Fruit fly (Drosophila melanogaster) whole organism, embryonic: ENCODE measurements around the gene Arv1.
A peak's percentile ranks its signal among the peaks of the same experiment; 100 is the strongest.

Source experiments
- Ada2b ChIP-seq: fragments of 200-800 bp; sonication (Bioruptor generic); IDR thresholded peaks from 2 replicates; pipeline ENCODE4 v1.3.6; 2022; ENCODE audit warnings: missing biosample characterization, missing genetic modification characterization
- Atf-2 ChIP-seq: fragments of 200-800 bp; sonication (Bioruptor generic); optimal IDR thresholded peaks from 2 replicates; lab custom pipeline; 2016; ENCODE audit warnings: missing biosample characterization, missing genetic modification characterization
- Atf3 ChIP-seq: fragments of 200-800 bp; sonication (Bioruptor generic); optimal IDR thresholded peaks from 3 replicates; lab custom pipeline; 2016; ENCODE audit warnings: missing biosample characterization, missing genetic modification characterization
- Bteb2 ChIP-seq: fragments of 200-800 bp; sonication (Bioruptor generic); optimal IDR thresholded peaks from 2 replicates; lab custom pipeline; 2016; ENCODE audit warnings: missing biosample characterization, missing genetic modification characterization
- CG1024 ChIP-seq: fragments of 200-800 bp; sonication (Bioruptor generic); IDR thresholded peaks from 2 replicates; pipeline ENCODE4 v1.3.6; 2022; ENCODE audit warnings: missing biosample characterization, missing genetic modification characterization
- CG11085 ChIP-seq: fragments of 200-800 bp; sonication (Bioruptor generic); IDR thresholded peaks from 2 replicates; pipeline ENCODE4 v1.3.6; 2022; ENCODE audit warnings: missing biosample characterization, missing genetic modification characterization
- CG11093 ChIP-seq: fragments of 200-800 bp; sonication (Bioruptor generic); IDR thresholded peaks from 3 replicates; pipeline ENCODE4 v1.3.6; 2022; ENCODE audit warnings: missing biosample characterization, missing genetic modification characterization
- CG11398 ChIP-seq: fragments of 200-800 bp; sonication (Bioruptor generic); optimal IDR thresholded peaks from 2 replicates; lab custom pipeline; 2016; ENCODE audit warnings: missing biosample characterization, missing genetic modification characterization
- CG11560 ChIP-seq: fragments of 200-800 bp; sonication (Bioruptor generic); IDR thresholded peaks from 3 replicates; pipeline ENCODE4 v1.3.6; 2022; ENCODE audit warnings: missing biosample characterization, missing genetic modification characterization
- CG11696 ChIP-seq: fragments of 200-800 bp; sonication (Bioruptor generic); IDR thresholded peaks from 2 replicates; pipeline ENCODE4 v1.3.6; 2022; ENCODE audit warnings: missing biosample characterization, missing genetic modification characterization
- CG1233 ChIP-seq: fragments of 200-800 bp; sonication (Bioruptor generic); optimal IDR thresholded peaks from 4 replicates; lab custom pipeline; 2018; ENCODE audit warnings: missing biosample characterization, mild to moderate bottlenecking, missing genetic modification characterization
- CG12659 ChIP-seq: fragments of 200-800 bp; sonication (Bioruptor generic); optimal IDR thresholded peaks from 3 replicates; lab custom pipeline; 2017; ENCODE audit warnings: mild to moderate bottlenecking, missing biosample characterization, missing genetic modification reagents, missing genetic modification characterization
- CG12769 ChIP-seq: fragments of 200-800 bp; sonication (Bioruptor generic); optimal IDR thresholded peaks from 2 replicates; lab custom pipeline; 2019; ENCODE audit warnings: missing biosample characterization, mild to moderate bottlenecking, missing genetic modification characterization, moderate library complexity
- CG14014 ChIP-seq: fragments of 200-800 bp; sonication (Bioruptor generic); IDR thresholded peaks from 2 replicates; pipeline ENCODE4 v1.3.6; 2022; ENCODE audit warnings: missing biosample characterization, missing genetic modification characterization
- CG14441 ChIP-seq: fragments of 200-800 bp; sonication (Bioruptor generic); IDR thresholded peaks from 2 replicates; pipeline ENCODE4 v1.3.6; 2022; ENCODE audit warnings: missing biosample characterization, missing genetic modification characterization
- CG1529 ChIP-seq: fragments of 200-800 bp; sonication (Bioruptor generic); optimal IDR thresholded peaks from 3 replicates; lab custom pipeline; 2018; ENCODE audit warnings: missing biosample characterization, missing genetic modification characterization
- CG17328 ChIP-seq: fragments of 200-800 bp; sonication (Bioruptor generic); IDR thresholded peaks from 2 replicates; pipeline ENCODE4 v1.3.6; 2022; ENCODE audit warnings: missing biosample characterization, missing genetic modification characterization
- CG2199 ChIP-seq: fragments of 200-800 bp; sonication (Bioruptor generic); IDR thresholded peaks from 3 replicates; pipeline ENCODE4 v1.3.6; 2022; ENCODE audit warnings: missing biosample characterization, missing genetic modification characterization
- CG2889 ChIP-seq: fragments of 200-800 bp; sonication (Bioruptor generic); IDR thresholded peaks from 3 replicates; pipeline ENCODE4 v1.3.6; 2022; ENCODE audit warnings: missing biosample characterization, missing genetic modification characterization
- CG43689 ChIP-seq: fragments of 200-800 bp; sonication (Bioruptor generic); IDR thresholded peaks from 2 replicates; pipeline ENCODE4 v1.3.6; 2022; ENCODE audit warnings: missing biosample characterization, missing genetic modification characterization
- CG5180 ChIP-seq: fragments of 200-800 bp; sonication (Bioruptor generic); optimal IDR thresholded peaks from 3 replicates; lab custom pipeline; 2017; ENCODE audit warnings: missing biosample characterization, missing genetic modification characterization, mild to moderate bottlenecking, moderate library complexity, missing genetic modification reagents
- CG7556 ChIP-seq: fragments of 200-800 bp; sonication (Bioruptor generic); optimal IDR thresholded peaks from 2 replicates; lab custom pipeline; 2017; ENCODE audit warnings: missing biosample characterization, mild to moderate bottlenecking, missing genetic modification characterization
- CG8290 ChIP-seq, 3 experiments: fragments of 200-800 bp; sonication (Bioruptor generic); optimal IDR thresholded peaks; 2 replicates each; lab custom pipeline; 2016 to 2019; ENCODE audit warnings: missing biosample characterization in 3 of 3, missing genetic modification characterization in 3 of 3, mild to moderate bottlenecking in 2 of 3, moderate library complexity in 1 of 3
- CG8924 ChIP-seq: fragments of 200-800 bp; optimal IDR thresholded peaks from 3 replicates; lab custom pipeline; 2019; ENCODE audit warnings: missing biosample characterization, mild to moderate bottlenecking, missing genetic modification characterization, moderate library complexity
- Dfd ChIP-seq, 2 experiments: fragments of >200 bp; optimal IDR thresholded peaks; 2 replicates each; lab custom pipeline; 2017; ENCODE audit warnings: missing biosample characterization in 2 of 2, missing genetic modification characterization in 2 of 2
- Dp ChIP-seq: fragments of 200-800 bp; sonication (Bioruptor generic); optimal IDR thresholded peaks from 2 replicates; lab custom pipeline; 2018; ENCODE audit warnings: missing biosample characterization, mild to moderate bottlenecking, missing genetic modification characterization, moderate library complexity
- Fer3 ChIP-seq: fragments of 200-800 bp; sonication (Bioruptor generic); optimal IDR thresholded peaks from 2 replicates; lab custom pipeline; 2018; ENCODE audit warnings: missing biosample characterization, mild to moderate bottlenecking, missing genetic modification characterization, moderate library complexity
- H2.0 ChIP-seq: fragments of 200-800 bp; sonication (Bioruptor generic); IDR thresholded peaks from 2 replicates; pipeline ENCODE4 v1.3.6; 2022; ENCODE audit warnings: missing biosample characterization, missing genetic modification characterization
- HLH4C ChIP-seq: fragments of 200-800 bp; sonication (Bioruptor generic); IDR thresholded peaks from 3 replicates; pipeline ENCODE4 v1.3.6; 2022; ENCODE audit warnings: missing biosample characterization, missing genetic modification characterization; ENCODE audit not compliant: partially characterized antibody
- Hmr ChIP-seq: fragments of 200-800 bp; sonication (Bioruptor generic); optimal IDR thresholded peaks from 3 replicates; lab custom pipeline; 2017; ENCODE audit warnings: mild to moderate bottlenecking, missing biosample characterization, missing genetic modification reagents, missing genetic modification characterization
- Mad ChIP-seq: fragments of 200-800 bp; sonication (Bioruptor generic); optimal IDR thresholded peaks from 2 replicates; lab custom pipeline; 2016; ENCODE audit warnings: missing biosample characterization, missing genetic modification characterization
- NC2α ChIP-seq: fragments of 200-800 bp; sonication (Bioruptor generic); optimal IDR thresholded peaks from 2 replicates; lab custom pipeline; 2016; ENCODE audit warnings: missing biosample characterization, missing genetic modification characterization
- Optix ChIP-seq: fragments of 200-800 bp; sonication (Bioruptor generic); IDR thresholded peaks from 3 replicates; pipeline ENCODE4 v1.3.6; 2022; ENCODE audit warnings: missing biosample characterization, missing genetic modification characterization
- Sox100B ChIP-seq: fragments of 200-800 bp; sonication (Bioruptor generic); optimal IDR thresholded peaks from 3 replicates; lab custom pipeline; 2018; ENCODE audit warnings: missing biosample characterization, mild to moderate bottlenecking, missing genetic modification characterization
- amos ChIP-seq: fragments of 200-800 bp; sonication (Bioruptor generic); IDR thresholded peaks from 2 replicates; pipeline ENCODE4 v1.3.6; 2022; ENCODE audit warnings: missing biosample characterization, missing genetic modification characterization; ENCODE audit not compliant: partially characterized antibody
- aop ChIP-seq: fragments of 200-800 bp; sonication (Bioruptor generic); IDR thresholded peaks from 2 replicates; pipeline ENCODE4 v1.3.6; 2022; ENCODE audit warnings: missing biosample characterization, missing genetic modification characterization
- bbx ChIP-seq: fragments of 200-800 bp; sonication (Bioruptor generic); IDR thresholded peaks from 2 replicates; pipeline ENCODE4 v1.3.6; 2022; ENCODE audit warnings: missing biosample characterization, missing genetic modification characterization; ENCODE audit not compliant: partially characterized antibody
- chif ChIP-seq, 2 experiments: fragments of 200-800 bp; sonication (Bioruptor generic); optimal IDR thresholded peaks; 3 replicates each; lab custom pipeline; 2016; ENCODE audit warnings: missing biosample characterization in 2 of 2, missing genetic modification characterization in 2 of 2
- chinmo ChIP-seq: fragments of 200-800 bp; sonication (Bioruptor generic); IDR thresholded peaks from 4 replicates; pipeline ENCODE4 v1.3.6; 2022; ENCODE audit warnings: missing biosample characterization, missing genetic modification characterization; ENCODE audit not compliant: partially characterized antibody
- fd3F ChIP-seq: fragments of 200-800 bp; sonication (Bioruptor generic); optimal IDR thresholded peaks from 2 replicates; lab custom pipeline; 2018; ENCODE audit warnings: missing biosample characterization, mild to moderate bottlenecking, missing genetic modification characterization, moderate library complexity
- lmd ChIP-seq: fragments of 200-800 bp; sonication (Bioruptor generic); IDR thresholded peaks from 2 replicates; pipeline ENCODE4 v1.3.6; 2022; ENCODE audit warnings: missing biosample characterization, missing genetic modification characterization
- onecut ChIP-seq: fragments of 200-800 bp; sonication (Bioruptor generic); IDR thresholded peaks from 2 replicates; pipeline ENCODE4 v1.3.6; 2022; ENCODE audit warnings: missing biosample characterization, missing genetic modification characterization
- pb ChIP-seq: fragments of 200-800 bp; sonication (Bioruptor generic); optimal IDR thresholded peaks from 3 replicates; lab custom pipeline; 2016; ENCODE audit warnings: missing biosample characterization, missing genetic modification characterization
- pita ChIP-seq: fragments of 200-800 bp; sonication (Bioruptor generic); optimal IDR thresholded peaks from 2 replicates; lab custom pipeline; 2017; ENCODE audit warnings: missing biosample characterization, mild to moderate bottlenecking, missing genetic modification characterization
- sd ChIP-seq: fragments of 200-800 bp; sonication (Bioruptor generic); optimal IDR thresholded peaks from 3 replicates; lab custom pipeline; 2018; ENCODE audit warnings: missing biosample characterization, mild to moderate bottlenecking, missing genetic modification characterization, moderate library complexity
- sens ChIP-seq: fragments of 200-800 bp; sonication (Bioruptor generic); peaks from one replicate; lab custom pipeline; 2016; ENCODE audit warnings: missing biosample characterization, missing genetic modification characterization
- tx ChIP-seq: fragments of 200-800 bp; sonication (Bioruptor generic); optimal IDR thresholded peaks from 2 replicates; lab custom pipeline; 2016; ENCODE audit warnings: missing biosample characterization, missing genetic modification characterization

The Arv1 gene

dm6 chr3L:21515823-21516715, 13.1 kb downstream of the Arv1 start, which contains the start of the genes SAK and Cdk12 (continued):
- peak; percentile 52 for TF ChIP-seq amos (GFP tag; lab: Robert Waterston, UW)
- TF ChIP-seq Optix (GFP tag; lab: Robert Waterston, UW) = peak; percentile 65; the same call in 2 of the 3 replicates
- TF ChIP-seq CG5180 (GFP tag; lab: Kevin White, UChicago) = no peak
- TF ChIP-seq bbx (GFP tag; lab: Robert Waterston, UW) = no peak
- TF ChIP-seq H2.0 (GFP tag; lab: Robert Waterston, UW) = peak; percentile 69
- TF ChIP-seq NC2α (GFP tag; lab: Kevin White, UChicago) = no peak
- peak; percentile 91 for TF ChIP-seq sens (GFP tag; lab: Kevin White, UChicago)
- no peak for TF ChIP-seq CG11398 (GFP tag; lab: Kevin White, UChicago)
- no peak for TF ChIP-seq pita (GFP tag; lab: Kevin White, UChicago)
- TF ChIP-seq chif (GFP tag; optimal IDR thresholded peaks at IDR 0.05; lab: Kevin White, UChicago) = peak in 1 of 2 experiments; percentile 57
- peak; percentile 43 for TF ChIP-seq Mad (GFP tag; lab: Kevin White, UChicago)
- TF ChIP-seq Sox100B (GFP tag; lab: Kevin White, UChicago) = peak; percentile 89
- peak; percentile 75 for TF ChIP-seq CG14014 (GFP tag; lab: Robert Waterston, UW)
- TF ChIP-seq CG1233 (GFP tag; lab: Kevin White, UChicago) = peak; percentile 83
- TF ChIP-seq CG43689 (GFP tag; lab: Robert Waterston, UW) = 0 out of 2 replicates have a peak, but pooled peaks have one; percentile 34
- peak; percentile 74 for TF ChIP-seq Dp
- peak; percentile 87 for TF ChIP-seq CG7556
- peak; percentile 43 for TF ChIP-seq sd (tag; lab: Kevin White, UChicago)
- TF ChIP-seq onecut (GFP tag; lab: Robert Waterston, UW) = 0 out of 2 replicates have a peak, but pooled peaks have one; percentile 34
- TF ChIP-seq CG17328 (GFP tag; lab: Robert Waterston, UW) = peak; percentile 74
- TF ChIP-seq CG14441 (GFP tag; lab: Robert Waterston, UW) = peak; percentile 77
- peak; percentile 71; the same call in 1 of the 4 replicates for TF ChIP-seq chinmo (GFP tag; lab: Robert Waterston, UW)
- peak; percentile 74; the same call in 2 of the 3 replicates for TF ChIP-seq CG11093 (GFP tag; lab: Robert Waterston, UW)
- no peak for TF ChIP-seq Bteb2 (GFP tag; lab: Kevin White, UChicago)
- peak; percentile 82 for TF ChIP-seq CG8290 (GFP tag; optimal IDR thresholded peaks at IDR 0.05; lab: Kevin White, UChicago)
- TF ChIP-seq CG8290 (tag; optimal IDR thresholded peaks at IDR 0.05; lab: Kevin White, UChicago) = peak; percentile 58 to 62
- TF ChIP-seq lmd (GFP tag; lab: Robert Waterston, UW) = peak; percentile 87
- TF ChIP-seq CG1024 (GFP tag; lab: Robert Waterston, UW) = peak; percentile 77
- TF ChIP-seq Atf3 (GFP tag; lab: Kevin White, UChicago) = no peak
- peak; percentile 78; the same call in 1 of the 2 replicates for TF ChIP-seq Ada2b (GFP tag; lab: Robert Waterston, UW)
- TF ChIP-seq CG11085 (GFP tag; lab: Robert Waterston, UW) = peak; percentile 81
- peak; percentile 16 for TF ChIP-seq pb (GFP tag; lab: Kevin White, UChicago)
- TF ChIP-seq CG12769 (tag; lab: Kevin White, UChicago) = peak; percentile 72
- peak; percentile 61; the same call in 2 of the 3 replicates for TF ChIP-seq CG11560 (tag; lab: Robert Waterston, UW)
- TF ChIP-seq HLH4C (GFP tag; lab: Robert Waterston, UW) = no peak
- peak; percentile 89 for TF ChIP-seq CG8924 (tag; lab: Kevin White, UChicago)
- 0 out of 3 replicates have a peak, but pooled peaks have one; percentile 46 for TF ChIP-seq CG2199
- TF ChIP-seq fd3F = peak; percentile 85
- TF ChIP-seq aop (GFP tag; lab: Robert Waterston, UW) = peak; percentile 47; the same call in 1 of the 2 replicates
- TF ChIP-seq CG11696 (GFP tag; lab: Robert Waterston, UW) = no peak; the same call in 1 of the 2 replicates
- peak in 1 of 2 experiments; percentile 49 for TF ChIP-seq Dfd (GFP tag; optimal IDR thresholded peaks at IDR 0.05; lab: Kevin White, UChicago)
- TF ChIP-seq CG1529 (GFP tag; lab: Kevin White, UChicago) = peak; percentile 66
- TF ChIP-seq CG12659 (GFP tag; lab: Kevin White, UChicago) = peak; percentile 91
- peak; percentile 81; the same call in 2 of the 3 replicates for TF ChIP-seq CG2889 (GFP tag; lab: Robert Waterston, UW)
- peak; percentile 24 for TF ChIP-seq Atf-2 (GFP tag; lab: Kevin White, UChicago)
- peak; percentile 82 for TF ChIP-seq Fer3 (tag; lab: Kevin White, UChicago)
- peak; percentile 49 for TF ChIP-seq tx (GFP tag; lab: Kevin White, UChicago)
- TF ChIP-seq Hmr (GFP tag; lab: Kevin White, UChicago) = peak; percentile 88
